Worm (Caenorhabditis elegans) whole organism, L4 larva: Measurements from ENCODE around the gene Y64G10A.2.

Experiments
- egl-27 ChIP-seq: sonication (generic microtip); optimal IDR thresholded peaks from 3 replicates; lab custom pipeline; 2017; ENCODE audit warnings: missing biosample characterization, missing genetic modification reagents, missing genetic modification characterization
- fkh-10 ChIP-seq: fragments of 150-350 bp; optimal IDR thresholded peaks from 2 replicates; lab custom pipeline; 2014; ENCODE audit warnings: missing biosample characterization, missing genetic modification reagents, missing genetic modification characterization
- jun-1 ChIP-seq: fragments of 150-350 bp; optimal IDR thresholded peaks from 2 replicates; lab custom pipeline; 2014; ENCODE audit warnings: missing biosample characterization, missing genetic modification reagents, missing genetic modification characterization
- lin-13 ChIP-seq: fragments of 150-350 bp; optimal IDR thresholded peaks from 2 replicates; lab custom pipeline; 2014; ENCODE audit warnings: missing biosample characterization, missing genetic modification reagents, missing genetic modification characterization
- mdl-1 ChIP-seq, 2 experiments: fragments of 150-350 bp in 1 of 2; sonication (generic microtip) in 1 of 2; optimal IDR thresholded peaks; 2 replicates each; lab custom pipeline; 2014 to 2017; ENCODE audit warnings: missing biosample characterization in 2 of 2, missing genetic modification characterization in 2 of 2
- nhr-11 ChIP-seq: fragments of 150-350 bp; optimal IDR thresholded peaks from 2 replicates; lab custom pipeline; 2014; ENCODE audit warnings: missing biosample characterization, missing genetic modification characterization
- nhr-42 ChIP-seq: fragments of 200-800 bp; sonication (Bioruptor generic); IDR thresholded peaks from 2 replicates; pipeline ENCODE4 v1.3.6; 2022; ENCODE audit warnings: missing genetic modification characterization, missing compliant biosample characterization
- nhr-77 ChIP-seq: fragments of 150-350 bp; optimal IDR thresholded peaks from 2 replicates; lab custom pipeline; 2014; ENCODE audit warnings: missing biosample characterization, missing genetic modification characterization
- snpc-4 ChIP-seq: fragments of 150-350 bp; optimal IDR thresholded peaks from 2 replicates; lab custom pipeline; 2014; ENCODE audit warnings: missing biosample characterization, missing genetic modification characterization
- unc-130 ChIP-seq: sonication (generic microtip); optimal IDR thresholded peaks from 2 replicates; lab custom pipeline; 2016; ENCODE audit warnings: missing genetic modification reagents, missing genetic modification characterization, missing compliant biosample characterization
- unc-39 ChIP-seq: sonication (generic microtip); optimal IDR thresholded peaks from 2 replicates; lab custom pipeline; 2017; ENCODE audit warnings: missing biosample characterization, missing genetic modification characterization
- unc-62 ChIP-seq, 3 experiments: fragments of 150-350 bp in 1 of 3; sonication (generic microtip); optimal IDR thresholded peaks in 2 of 3; peaks in 1 of 3; 1 replicate in 1 of 3; 2 replicates in 2 of 3; lab custom pipeline; 2014 to 2017; ENCODE audit warnings: missing biosample characterization in 3 of 3, missing genetic modification characterization in 3 of 3, missing genetic modification reagents in 3 of 3, missing genotype in 1 of 3

DNA sequence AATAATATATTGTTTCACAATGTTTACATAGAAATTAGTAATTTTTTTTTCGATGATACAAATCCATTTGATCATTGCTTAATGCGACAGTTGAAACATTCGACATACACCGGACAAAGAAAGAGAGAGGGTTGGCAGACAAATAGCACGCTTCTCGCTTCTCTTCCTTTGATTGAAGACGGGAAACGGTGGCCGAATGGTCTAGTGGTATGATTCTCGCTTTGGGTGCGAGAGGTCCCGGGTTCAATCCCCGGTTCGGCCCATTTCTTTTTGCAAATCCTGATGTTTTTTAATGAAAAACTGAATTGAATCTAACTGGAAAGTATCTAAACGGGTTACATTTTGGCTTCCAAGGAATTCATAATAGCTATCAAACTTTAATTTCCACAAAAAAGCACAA lies 19.3 kb downstream of the Y64G10A.2 start:
- TF ChIP-seq nhr-11 (tag; lab: Kevin White, UChicago) (no peak), snpc-4 (tag; lab: Kevin White, UChicago) (peak; percentile 49), nhr-77 (tag; lab: Kevin White, UChicago) (no peak), unc-62 (GFP tag; optimal IDR thresholded peaks at IDR 0.05 in 1 of 2; lab: Kevin White, UChicago) (peak in 1 of 2 experiments; percentile 20), unc-62 (tag; optimal IDR thresholded peaks at IDR 0.05; lab: Kevin White, UChicago) (no peak), lin-13 (GFP tag; lab: Kevin White, UChicago) (peak; percentile 56), fkh-10 (GFP tag; lab: Kevin White, UChicago) (no peak), nhr-42 (peak; percentile 59; the same call in 1 of the 2 replicates), mdl-1 (tag; optimal IDR thresholded peaks at IDR 0.05; lab: Kevin White, UChicago) (peak in 1 of 2 experiments; percentile 15), jun-1 (tag; lab: Kevin White, UChicago) (no peak), egl-27 (no peak), unc-130 (peak; percentile 58), unc-39 (tag; lab: Kevin White, UChicago) (no peak)
